Fruit fly (Drosophila melanogaster): ENCODE results near the gene Nsf2.
A peak's percentile ranks its signal among the peaks of the same experiment; 100 is the strongest.

DNA sequence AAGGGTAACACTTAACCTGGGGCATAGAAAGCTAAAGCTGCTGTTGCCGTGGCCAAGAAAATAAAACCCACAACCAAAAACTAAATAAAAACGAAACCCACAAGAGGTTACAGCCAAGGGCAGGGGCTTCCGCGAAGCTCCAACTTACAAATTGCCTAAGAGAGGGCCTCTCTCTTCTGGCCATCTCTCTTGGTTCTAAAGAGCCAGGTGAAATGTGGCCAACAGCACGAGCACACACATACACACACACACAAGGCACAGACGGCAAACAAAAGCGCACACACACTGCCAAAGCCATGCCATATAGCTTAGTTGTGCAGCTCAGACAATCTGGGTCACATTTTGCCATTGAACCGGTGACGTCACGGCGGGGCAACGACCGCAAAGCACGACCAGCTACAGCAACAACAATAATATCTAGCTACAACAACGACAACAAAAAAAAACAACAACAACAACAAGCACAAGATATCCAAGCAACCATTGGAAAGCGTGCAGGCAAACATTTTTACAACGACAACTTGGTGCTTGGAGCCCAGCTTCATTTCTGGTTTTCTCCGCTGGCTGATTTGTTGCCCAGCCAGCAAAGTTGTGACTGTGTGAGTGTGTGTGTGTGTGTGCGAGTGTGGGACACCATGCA is 41.1 kb downstream of the Nsf2 start:
- TF ChIP-seq Hr96 (GFP tag; optimal IDR thresholded peaks at IDR 0.05) (no peak), tj (GFP tag; optimal IDR thresholded peaks at IDR 0.05) (peak; percentile 42), Mnt (GFP tag; optimal IDR thresholded peaks at IDR 0.05) (no peak)

Measured in whole organism, adult.